Worm (Caenorhabditis elegans) whole organism, L4 larva: ENCODE measurements around the gene T19C3.5.

Experiments
- F26F4.8 ChIP-seq: fragments of 200-800 bp; sonication (Bioruptor generic); conservative IDR thresholded peaks from 2 replicates; pipeline ENCODE4 v1.3.6; 2022; ENCODE audit warnings: missing genetic modification characterization, missing compliant biosample characterization
- F44E2.7 ChIP-seq: fragments of 200-800 bp; sonication (Bioruptor generic); IDR thresholded peaks from 2 replicates; pipeline ENCODE4 v2.1.2; 2022; ENCODE audit warnings: missing genetic modification characterization, missing compliant biosample characterization
- T26A8.4 ChIP-seq: fragments of 200-800 bp; sonication (Bioruptor generic); IDR thresholded peaks from 2 replicates; pipeline ENCODE4 v1.3.6; 2022; ENCODE audit warnings: missing genetic modification characterization, missing compliant biosample characterization
- Y75B8A.6 ChIP-seq: fragments of 200-800 bp; sonication (Bioruptor generic); IDR thresholded peaks from 2 replicates; pipeline ENCODE4 v1.3.6; 2022; ENCODE audit warnings: missing genetic modification reagents, missing genetic modification characterization, missing compliant biosample characterization
- aha-1 ChIP-seq: fragments of 150-350 bp; peaks from one replicate; lab custom pipeline; 2014; ENCODE audit warnings: missing biosample characterization, missing genetic modification characterization
- aly-2 ChIP-seq: sonication (generic microtip); optimal IDR thresholded peaks from 2 replicates; lab custom pipeline; 2018; ENCODE audit warnings: missing biosample characterization, missing genetic modification characterization
- arid-1 ChIP-seq: fragments of 200-800 bp; sonication (Bioruptor generic); conservative IDR thresholded peaks from 2 replicates; pipeline ENCODE4 v1.3.6; 2022; ENCODE audit warnings: missing genetic modification reagents, missing genetic modification characterization, missing compliant biosample characterization
- ceh-20 ChIP-seq: fragments of 200-800 bp; sonication (Bioruptor generic); IDR thresholded peaks from 2 replicates; pipeline ENCODE4 v1.3.6; 2022; ENCODE audit warnings: missing genetic modification reagents, missing genetic modification characterization, missing compliant biosample characterization
- ceh-28 ChIP-seq: fragments of 150-350 bp; optimal IDR thresholded peaks from 2 replicates; lab custom pipeline; 2014; ENCODE audit warnings: missing biosample characterization, missing genetic modification reagents, missing genetic modification characterization
- ceh-32 ChIP-seq: sonication (generic microtip); optimal IDR thresholded peaks from 2 replicates; lab custom pipeline; 2016; ENCODE audit warnings: mild to moderate bottlenecking, missing genetic modification characterization, missing compliant biosample characterization; ENCODE audit not compliant: poor library complexity
- ceh-82 ChIP-seq: sonication (generic microtip); optimal IDR thresholded peaks from 2 replicates; lab custom pipeline; 2017; ENCODE audit warnings: missing biosample characterization, missing genetic modification characterization
- ctbp-1 ChIP-seq: fragments of 200-800 bp; sonication (Bioruptor generic); IDR thresholded peaks from 2 replicates; pipeline ENCODE4 v1.3.6; 2022; ENCODE audit warnings: missing genetic modification reagents, missing genetic modification characterization, missing compliant biosample characterization
- daf-16 ChIP-seq, 3 experiments: sonication (generic microtip); optimal IDR thresholded peaks; 2 replicates each; lab custom pipeline; 2016 to 2017; ENCODE audit warnings: missing genetic modification characterization in 3 of 3, missing genetic modification reagents in 3 of 3, mild to moderate bottlenecking in 2 of 3, missing compliant biosample characterization in 2 of 3, missing biosample characterization in 1 of 3, moderate library complexity in 1 of 3
- dmd-6 ChIP-seq: fragments of 200-800 bp; sonication (Bioruptor generic); IDR thresholded peaks from 2 replicates; pipeline ENCODE4 v1.3.6; 2022; ENCODE audit warnings: missing genetic modification reagents, missing genetic modification characterization, missing compliant biosample characterization
- dmd-8 ChIP-seq: fragments of 200-800 bp; sonication (Bioruptor generic); IDR thresholded peaks from 2 replicates; pipeline ENCODE4 v1.3.6; 2022; ENCODE audit warnings: missing genetic modification characterization, missing compliant biosample characterization
- dpl-1 ChIP-seq: fragments of 150-350 bp; optimal IDR thresholded peaks from 2 replicates; lab custom pipeline; 2014; ENCODE audit warnings: missing biosample characterization, missing genetic modification reagents, missing genetic modification characterization
- dve-1 ChIP-seq: sonication (generic microtip); optimal IDR thresholded peaks from 2 replicates; lab custom pipeline; 2017; ENCODE audit warnings: antibody characterized with exemption, mild to moderate bottlenecking, missing genetic modification characterization, missing compliant biosample characterization; ENCODE audit not compliant: insufficient read depth
- gei-8 ChIP-seq: fragments of 200-800 bp; sonication (Bioruptor generic); optimal IDR thresholded peaks from 2 replicates; lab custom pipeline; 2018; ENCODE audit warnings: mild to moderate bottlenecking, missing genetic modification characterization, missing compliant biosample characterization
- hif-1 ChIP-seq, 2 experiments: sonication (generic microtip); optimal IDR thresholded peaks; 2 replicates each; lab custom pipeline; 2016 to 2017; ENCODE audit warnings: missing compliant biosample characterization in 2 of 2, missing genetic modification characterization in 2 of 2, missing genetic modification reagents in 2 of 2, missing genotype in 2 of 2, mild to moderate bottlenecking in 1 of 2
- hlh-11 ChIP-seq: fragments of 200-800 bp; sonication (Bioruptor generic); optimal IDR thresholded peaks from 2 replicates; lab custom pipeline; 2018; ENCODE audit warnings: mild to moderate bottlenecking, missing genetic modification characterization, missing compliant biosample characterization
- hlh-30 ChIP-seq: sonication (generic microtip); optimal IDR thresholded peaks from 2 replicates; lab custom pipeline; 2017; ENCODE audit warnings: antibody characterized with exemption, mild to moderate bottlenecking, missing genetic modification characterization, missing compliant biosample characterization; ENCODE audit not compliant: insufficient read depth
- hmg-1.1 ChIP-seq: fragments of 200-800 bp; sonication (Bioruptor generic); IDR thresholded peaks from 2 replicates; pipeline ENCODE4 v1.3.6; 2022; ENCODE audit warnings: missing genetic modification reagents, missing genetic modification characterization, missing compliant biosample characterization
- lin-13 ChIP-seq: fragments of 150-350 bp; optimal IDR thresholded peaks from 2 replicates; lab custom pipeline; 2014; ENCODE audit warnings: missing biosample characterization, missing genetic modification reagents, missing genetic modification characterization
- lsy-2 ChIP-seq, 2 experiments: fragments of 150-350 bp in 1 of 2; sonication (generic microtip) in 1 of 2; optimal IDR thresholded peaks; 2 replicates each; lab custom pipeline; 2014 to 2017; ENCODE audit warnings: missing biosample characterization in 2 of 2, missing genetic modification characterization in 2 of 2
- mdl-1 ChIP-seq, 2 experiments: fragments of 150-350 bp in 1 of 2; sonication (generic microtip) in 1 of 2; optimal IDR thresholded peaks; 2 replicates each; lab custom pipeline; 2014 to 2017; ENCODE audit warnings: missing biosample characterization in 2 of 2, missing genetic modification characterization in 2 of 2
- mdt-29 ChIP-seq: fragments of 200-800 bp; sonication (Bioruptor generic); IDR thresholded peaks from 2 replicates; pipeline ENCODE4 v1.3.6; 2022; ENCODE audit warnings: missing genetic modification reagents, missing genetic modification characterization, missing compliant biosample characterization
- mep-1 ChIP-seq: fragments of 150-350 bp; sonication (generic microtip); optimal IDR thresholded peaks from 3 replicates; lab custom pipeline; 2014; ENCODE audit warnings: missing biosample characterization, missing genetic modification characterization
- mes-2 ChIP-seq: sonication (generic microtip); optimal IDR thresholded peaks from 2 replicates; lab custom pipeline; 2016; ENCODE audit warnings: missing genotype, mild to moderate bottlenecking, missing genetic modification characterization, missing compliant biosample characterization; ENCODE audit not compliant: poor library complexity, severe bottlenecking
- nhr-10 ChIP-seq: fragments of 150-350 bp; optimal IDR thresholded peaks from 2 replicates; lab custom pipeline; 2014; ENCODE audit warnings: missing biosample characterization, missing genetic modification characterization
- nhr-102 ChIP-seq: sonication (generic microtip); optimal IDR thresholded peaks from 2 replicates; lab custom pipeline; 2016; ENCODE audit warnings: mild to moderate bottlenecking, missing genetic modification characterization, moderate library complexity, missing compliant biosample characterization
- nhr-111 ChIP-seq: fragments of 200-800 bp; sonication (Bioruptor generic); optimal IDR thresholded peaks from 2 replicates; lab custom pipeline; 2018; ENCODE audit warnings: mild to moderate bottlenecking, missing genetic modification characterization, missing compliant biosample characterization
- nhr-237 ChIP-seq: sonication (generic microtip); optimal IDR thresholded peaks from 2 replicates; lab custom pipeline; 2017; ENCODE audit warnings: missing biosample characterization, missing genetic modification characterization
- nhr-28 ChIP-seq: fragments of 150-350 bp; optimal IDR thresholded peaks from 2 replicates; lab custom pipeline; 2014; ENCODE audit warnings: missing biosample characterization, missing genetic modification characterization
- nhr-6 ChIP-seq: fragments of 150-350 bp; optimal IDR thresholded peaks from 2 replicates; lab custom pipeline; 2014; ENCODE audit warnings: missing biosample characterization, missing genetic modification characterization
- nhr-77 ChIP-seq: fragments of 150-350 bp; optimal IDR thresholded peaks from 2 replicates; lab custom pipeline; 2014; ENCODE audit warnings: missing biosample characterization, missing genetic modification characterization
- pha-4 ChIP-seq, 2 experiments: fragments of 150-350 bp in 1 of 2; fragments of 200-800 bp in 1 of 2; sonication (Bioruptor generic) in 1 of 2; IDR thresholded peaks in 1 of 2; optimal IDR thresholded peaks in 1 of 2; 2 replicates each; pipeline versions ENCODE4 v1.3.6 to Lab custom; 2014 to 2022; ENCODE audit warnings: missing genetic modification characterization in 2 of 2, missing genetic modification reagents in 2 of 2, missing biosample characterization in 1 of 2, missing compliant biosample characterization in 1 of 2
- php-3 ChIP-seq: fragments of 200-800 bp; sonication (Bioruptor generic); IDR thresholded peaks from 2 replicates; pipeline ENCODE4 v1.3.6; 2022; ENCODE audit warnings: missing genetic modification reagents, missing genetic modification characterization, missing compliant biosample characterization
- pqm-1 ChIP-seq: sonication (generic microtip); optimal IDR thresholded peaks from 2 replicates; lab custom pipeline; 2017; ENCODE audit warnings: missing biosample characterization, missing genetic modification characterization
- rbr-2 ChIP-seq: sonication (generic microtip); optimal IDR thresholded peaks from 2 replicates; lab custom pipeline; 2016; ENCODE audit warnings: missing genotype, missing genetic modification characterization, missing compliant biosample characterization
- saeg-2 ChIP-seq: fragments of 200-800 bp; sonication (Bioruptor generic); IDR thresholded peaks from 2 replicates; pipeline ENCODE4 v1.3.6; 2022; ENCODE audit warnings: missing genetic modification reagents, missing genetic modification characterization, missing compliant biosample characterization
- vab-7 ChIP-seq: fragments of 200-800 bp; sonication (Bioruptor generic); IDR thresholded peaks from 2 replicates; pipeline ENCODE4 v1.3.6; 2022; ENCODE audit warnings: missing genetic modification reagents, missing genetic modification characterization, missing compliant biosample characterization
- zip-11 ChIP-seq: fragments of 200-800 bp; sonication (Bioruptor generic); IDR thresholded peaks from 2 replicates; pipeline ENCODE4 v1.3.6; 2022; ENCODE audit warnings: missing genetic modification characterization, missing compliant biosample characterization
- zip-2 ChIP-seq: fragments of 150-350 bp; optimal IDR thresholded peaks from 2 replicates; lab custom pipeline; 2014; ENCODE audit warnings: missing biosample characterization, missing genetic modification characterization

Gene T19C3.5

DNA sequence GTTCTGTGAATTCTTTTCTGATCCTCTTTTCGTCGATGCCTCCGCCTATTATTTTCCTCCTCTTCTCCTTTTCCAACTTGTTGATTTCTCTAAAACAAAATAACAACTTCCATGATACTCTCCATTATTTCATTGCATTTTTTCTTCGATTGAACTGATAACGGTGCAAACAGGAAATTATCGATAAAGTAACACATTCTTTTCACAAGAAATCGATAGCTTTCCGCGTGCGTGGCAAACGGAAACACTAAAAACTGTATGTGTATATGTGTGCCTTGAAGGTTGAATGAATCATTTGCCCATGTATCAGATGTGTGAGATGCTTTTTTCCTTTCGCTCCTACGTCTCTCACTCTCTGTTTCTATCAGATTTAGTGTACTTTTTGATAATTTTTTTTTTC, 23.8 kb upstream of the T19C3.5 start:
- TF ChIP-seq php-3 (GFP tag; lab: Robert Waterston, UW), result 0 out of 2 replicates have a peak, but pooled peaks have one; percentile 14
- peak; percentile 78 for TF ChIP-seq nhr-28 (tag; lab: Kevin White, UChicago)
- TF ChIP-seq nhr-77 (tag; lab: Kevin White, UChicago), result peak; percentile 18
- TF ChIP-seq lsy-2 (tag; optimal IDR thresholded peaks at IDR 0.05; lab: Kevin White, UChicago), result peak in 1 of 2 experiments; percentile 6
- TF ChIP-seq T26A8.4 (GFP tag; lab: Robert Waterston, UW), result no peak
- no peak for TF ChIP-seq daf-16 (GFP tag; optimal IDR thresholded peaks at IDR 0.05; lab: Kevin White, UChicago)
- TF ChIP-seq daf-16 (tag; optimal IDR thresholded peaks at IDR 0.05; lab: Kevin White, UChicago), result peak; percentile 91
- TF ChIP-seq dve-1 (tag; lab: Kevin White, UChicago), result peak; percentile 49
- TF ChIP-seq hlh-11 (tag; lab: Kevin White, UChicago), result peak; percentile 58
- TF ChIP-seq mes-2, result peak; percentile 36
- peak; percentile 45 for TF ChIP-seq hlh-30 (tag; lab: Kevin White, UChicago)
- TF ChIP-seq dmd-6 (GFP tag; lab: Robert Waterston, UW), result peak; percentile 45
- TF ChIP-seq nhr-6 (tag; lab: Kevin White, UChicago), result peak; percentile 14
- peak in 1 of 2 experiments; percentile 14 for TF ChIP-seq mdl-1 (tag; optimal IDR thresholded peaks at IDR 0.05; lab: Kevin White, UChicago)
- TF ChIP-seq ceh-28 (tag; lab: Kevin White, UChicago), result peak; percentile 6
- TF ChIP-seq nhr-237 (tag; lab: Kevin White, UChicago), result no peak
- TF ChIP-seq pqm-1 (tag; lab: Kevin White, UChicago), result peak; percentile 88
- no peak for TF ChIP-seq zip-2 (tag; lab: Kevin White, UChicago)
- no peak for TF ChIP-seq pha-4 (GFP tag; IDR thresholded peaks at IDR 0.05; lab: Robert Waterston, UW)
- TF ChIP-seq pha-4 (tag; optimal IDR thresholded peaks at IDR 0.05; lab: Kevin White, UChicago), result peak; percentile 31
- no peak for TF ChIP-seq dmd-8 (GFP tag; lab: Robert Waterston, UW)
- no peak for TF ChIP-seq Y75B8A.6 (GFP tag; lab: Robert Waterston, UW)
- TF ChIP-seq ceh-82, result no peak

DNA sequence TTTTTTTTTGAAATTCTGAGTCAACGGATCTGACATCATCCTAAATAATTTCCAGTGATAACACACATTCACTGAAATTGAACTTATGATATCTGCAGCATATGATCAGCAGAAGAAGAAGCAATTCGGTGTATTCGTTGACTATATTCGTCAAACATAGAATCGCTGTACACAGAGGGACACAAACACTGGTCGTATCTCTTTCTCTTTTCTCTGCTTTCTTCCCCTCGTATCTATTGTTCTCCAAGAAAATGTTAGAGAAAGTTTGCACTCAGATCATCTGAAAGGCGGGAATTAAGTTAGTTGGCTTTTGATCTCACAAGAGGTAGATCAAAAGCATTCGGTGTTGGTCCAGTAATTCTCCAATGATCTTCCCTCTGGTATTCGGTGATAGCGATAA, 22.8 kb upstream of the T19C3.5 start:
- TF ChIP-seq lin-13 (no peak), nhr-28 (tag; lab: Kevin White, UChicago) (peak; percentile 58), mep-1 (tag; lab: Kevin White, UChicago) (no peak), aha-1 (tag; lab: Kevin White, UChicago) (peak; percentile 87), mdl-1 (tag; optimal IDR thresholded peaks at IDR 0.05; lab: Kevin White, UChicago) (peak in 1 of 2 experiments; percentile 2)

ce11 chrIII:649935-650334, 22.2 kb upstream of the T19C3.5 start:
- TF ChIP-seq nhr-28 (tag; lab: Kevin White, UChicago), result peak; percentile 52
- no peak for TF ChIP-seq nhr-102 (tag; lab: Kevin White, UChicago)
- no peak for TF ChIP-seq ctbp-1
- no peak for TF ChIP-seq gei-8
- TF ChIP-seq dmd-8 (GFP tag; lab: Robert Waterston, UW), result no peak
- TF ChIP-seq F26F4.8 (GFP tag; lab: Robert Waterston, UW), result no peak
- TF ChIP-seq, all 104 proteins: peak for 1

ce11 chrIII:647248-647647, 19.5 kb upstream of the T19C3.5 start:
- TF ChIP-seq nhr-111 (GFP tag; lab: Kevin White, UChicago) (no peak), F44E2.7 (GFP tag; lab: Robert Waterston, UW) (no peak), hif-1 (tag; optimal IDR thresholded peaks at IDR 0.05; lab: Kevin White, UChicago) (peak in 1 of 2 experiments; percentile 35), aha-1 (tag; lab: Kevin White, UChicago) (peak; percentile 41), php-3 (GFP tag; lab: Robert Waterston, UW) (no peak), nhr-10 (tag; lab: Kevin White, UChicago) (no peak), arid-1 (GFP tag; lab: Robert Waterston, UW) (no peak), saeg-2 (GFP tag; lab: Robert Waterston, UW) (no peak), zip-11 (GFP tag; lab: Robert Waterston, UW) (no peak), ceh-20 (GFP tag; lab: Robert Waterston, UW) (no peak), nhr-237 (tag; lab: Kevin White, UChicago) (no peak), hmg-1.1 (0 out of 2 replicates have a peak, but pooled peaks have one; percentile 25), rbr-2 (peak; percentile 8), mdl-1 (tag; optimal IDR thresholded peaks at IDR 0.05; lab: Kevin White, UChicago) (no peak), mdt-29 (GFP tag; lab: Robert Waterston, UW) (no peak), dpl-1 (GFP tag; lab: Kevin White, UChicago) (no peak), dmd-6 (GFP tag; lab: Robert Waterston, UW) (no peak), ceh-32 (tag; lab: Kevin White, UChicago) (no peak), hlh-11 (tag; lab: Kevin White, UChicago) (peak; percentile 2), vab-7 (no peak), pha-4 (GFP tag; IDR thresholded peaks at IDR 0.05; lab: Robert Waterston, UW) (no peak), pha-4 (tag; optimal IDR thresholded peaks at IDR 0.05; lab: Kevin White, UChicago) (peak; percentile 42), aly-2 (tag; lab: Kevin White, UChicago) (no peak)
